Fruit fly (Drosophila melanogaster): ENCODE measurements around the gene CG3592.

The CG3592 gene

DNA sequence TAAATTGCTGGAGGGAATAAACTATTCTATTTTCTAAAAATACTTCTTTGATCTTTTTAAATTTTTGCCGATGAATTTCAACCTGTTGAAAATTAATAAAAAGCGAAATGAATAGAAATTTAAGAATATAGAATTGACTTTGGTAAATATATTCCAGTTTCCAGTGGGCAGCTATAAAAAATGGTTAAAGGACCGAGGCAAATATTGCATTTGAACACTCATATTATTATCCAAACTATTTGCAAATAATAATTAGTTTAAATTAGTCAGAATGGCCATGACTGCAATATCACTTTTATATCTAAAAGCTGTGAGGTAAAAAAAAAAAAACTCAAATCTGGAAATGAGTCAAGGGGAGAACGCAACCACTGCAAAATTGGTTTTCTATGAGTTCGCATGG lies at the start of gene CG3592:
CG3592 (plus strand) TSS at position 301 of the 400 bp plus-strand sequence.
- no peak for TF ChIP-seq Clk (GFP tag; optimal IDR thresholded peaks at IDR 0.05)
- no peak for TF ChIP-seq Hr96 (GFP tag; optimal IDR thresholded peaks at IDR 0.05)
- no peak for TF ChIP-seq Mnt (GFP tag; optimal IDR thresholded peaks at IDR 0.05)

dm6 chrX:2885814-2886213 lies 49.1 kb upstream of the CG3592 start, which contains the start of gene CG14419:
CG14419 (minus strand) TSS chrX:2885914.
- TF ChIP-seq CG1620 (GFP tag; optimal IDR thresholded peaks at IDR 0.05) (no peak), CG33017 (tag; optimal IDR thresholded peaks at IDR 0.05) (no peak), CG12768 (GFP tag; optimal IDR thresholded peaks at IDR 0.05) (no peak), kay (GFP tag; ENCODE audit: borderline replicate concordance) (no peak), cnc (optimal IDR thresholded peaks at IDR 0.05) (no peak), tj (GFP tag; optimal IDR thresholded peaks at IDR 0.05) (no peak), CG5204 (GFP tag; optimal IDR thresholded peaks at IDR 0.05) (no peak), CG11617 (GFP tag; optimal IDR thresholded peaks at IDR 0.05) (no peak)

dm6 chrX:2888211-2888610 lies 46.7 kb upstream of the CG3592 start:
- TF ChIP-seq CG11617 (GFP tag; optimal IDR thresholded peaks at IDR 0.05) (no peak), Mnt (GFP tag; optimal IDR thresholded peaks at IDR 0.05) (no peak), CG7101 (tag; optimal IDR thresholded peaks at IDR 0.05) (no peak), Crg-1 (GFP tag; optimal IDR thresholded peaks at IDR 0.05) (no peak)

- TF ChIP-seq Clk (GFP tag; optimal IDR thresholded peaks at IDR 0.05) (no peak), ovo (GFP tag; optimal IDR thresholded peaks at IDR 0.05) (no peak), CG33017 (tag; optimal IDR thresholded peaks at IDR 0.05) (no peak), CG7101 (tag; optimal IDR thresholded peaks at IDR 0.05) (no peak), Crg-1 (GFP tag; optimal IDR thresholded peaks at IDR 0.05) (no peak), CG14711 (tag; optimal IDR thresholded peaks at IDR 0.05) (no peak), tj (GFP tag; optimal IDR thresholded peaks at IDR 0.05) (no peak), CG1620 (GFP tag; optimal IDR thresholded peaks at IDR 0.05) (no peak), toe (GFP tag; optimal IDR thresholded peaks at IDR 0.05) (no peak), CG11617 (GFP tag; optimal IDR thresholded peaks at IDR 0.05) (no peak), CG5204 (GFP tag; optimal IDR thresholded peaks at IDR 0.05) (no peak), cic (GFP tag; optimal IDR thresholded peaks at IDR 0.05) (no peak), cnc (optimal IDR thresholded peaks at IDR 0.05) (no peak), Hr96 (GFP tag; optimal IDR thresholded peaks at IDR 0.05) (no peak), kay (GFP tag; ENCODE audit: borderline replicate concordance) (no peak), CG7045 (GFP tag; optimal IDR thresholded peaks at IDR 0.05) (no peak), bab1 (GFP tag; optimal IDR thresholded peaks at IDR 0.05) (no peak), CG12768 (GFP tag; optimal IDR thresholded peaks at IDR 0.05) (no peak), Mnt (GFP tag; optimal IDR thresholded peaks at IDR 0.05) (no peak), pad (GFP tag; optimal IDR thresholded peaks at IDR 0.05) (no peak)
Measured at dm6 chrX:2890468-2890867, 44.5 kb upstream of the CG3592 start, which contains the start of gene CG3526. CG3526 (plus strand) TSS chrX:2890768.

- TF ChIP-seq CG5204 (GFP tag; optimal IDR thresholded peaks at IDR 0.05), result no peak
- TF ChIP-seq cic (GFP tag; optimal IDR thresholded peaks at IDR 0.05), result no peak
- no peak for TF ChIP-seq CG1620 (GFP tag; optimal IDR thresholded peaks at IDR 0.05)
- no peak for TF ChIP-seq toe (GFP tag; optimal IDR thresholded peaks at IDR 0.05)
- TF ChIP-seq cnc (optimal IDR thresholded peaks at IDR 0.05), result no peak
- TF ChIP-seq CG7045 (GFP tag; optimal IDR thresholded peaks at IDR 0.05), result no peak
- TF ChIP-seq CG11617 (GFP tag; optimal IDR thresholded peaks at IDR 0.05), result no peak
- no peak for TF ChIP-seq Hr96 (GFP tag; optimal IDR thresholded peaks at IDR 0.05)
Measured at dm6 chrX:2907105-2907694, 27.7 kb upstream of the CG3592 start.

- TF ChIP-seq tj (GFP tag; optimal IDR thresholded peaks at IDR 0.05) (no peak), CG7101 (tag; optimal IDR thresholded peaks at IDR 0.05) (no peak), ovo (GFP tag; optimal IDR thresholded peaks at IDR 0.05) (no peak), CG1620 (GFP tag; optimal IDR thresholded peaks at IDR 0.05) (no peak), bab1 (GFP tag; optimal IDR thresholded peaks at IDR 0.05) (no peak)
Measured at dm6 chrX:2912581-2912980, 22.3 kb upstream of the CG3592 start.

DNA sequence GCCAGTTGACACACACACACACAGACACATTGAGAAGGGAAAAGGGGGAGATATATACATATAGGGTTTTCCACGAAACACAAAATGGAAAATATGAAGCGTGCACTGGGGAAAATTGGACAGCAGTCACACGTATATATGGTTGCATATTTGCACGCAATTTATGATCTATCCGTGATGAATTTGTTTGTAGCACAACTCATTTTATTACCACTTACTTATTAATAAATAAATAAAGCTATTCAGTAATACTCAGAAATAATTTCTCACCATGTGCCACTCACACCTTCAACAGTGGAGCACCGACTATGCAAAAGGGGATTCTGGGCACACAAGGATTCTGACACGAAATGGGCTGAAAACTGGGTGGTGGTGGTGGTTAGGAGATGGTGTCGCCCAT lies 20.8 kb upstream of the CG3592 start:
- TF ChIP-seq Clk (GFP tag; optimal IDR thresholded peaks at IDR 0.05) (no peak), tj (GFP tag; optimal IDR thresholded peaks at IDR 0.05) (no peak), pad (GFP tag; optimal IDR thresholded peaks at IDR 0.05) (no peak), ovo (GFP tag; optimal IDR thresholded peaks at IDR 0.05) (no peak), toe (GFP tag; optimal IDR thresholded peaks at IDR 0.05) (no peak), CG5204 (GFP tag; optimal IDR thresholded peaks at IDR 0.05) (no peak), CG14711 (tag; optimal IDR thresholded peaks at IDR 0.05) (no peak), Crg-1 (GFP tag; optimal IDR thresholded peaks at IDR 0.05) (no peak), CG12768 (GFP tag; optimal IDR thresholded peaks at IDR 0.05) (no peak), cnc (optimal IDR thresholded peaks at IDR 0.05) (no peak), CG33017 (tag; optimal IDR thresholded peaks at IDR 0.05) (no peak), Hr96 (GFP tag; optimal IDR thresholded peaks at IDR 0.05) (no peak), CG1620 (GFP tag; optimal IDR thresholded peaks at IDR 0.05) (no peak), Mnt (GFP tag; optimal IDR thresholded peaks at IDR 0.05) (no peak), CG7101 (tag; optimal IDR thresholded peaks at IDR 0.05) (no peak)

Measured in whole organism, adult.